Fruit fly (Drosophila melanogaster) whole organism, pupa: ENCODE data around the gene mei-217.

Experiments used
- CG10348 ChIP-seq: fragments of 200-800 bp; sonication (Bioruptor generic); IDR thresholded peaks from 2 replicates; pipeline ENCODE4 v1.3.6; 2022; ENCODE audit warnings: missing biosample characterization, missing genetic modification characterization
- CG12605 ChIP-seq: fragments of 200-800 bp; sonication (Bioruptor generic); IDR thresholded peaks from 2 replicates; pipeline ENCODE4 v1.3.6; 2022; ENCODE audit warnings: missing biosample characterization, missing genetic modification characterization
- CG13204 ChIP-seq: fragments of 200-800 bp; sonication (Bioruptor generic); optimal IDR thresholded peaks from 2 replicates; lab custom pipeline; 2018; ENCODE audit warnings: missing biosample characterization, mild to moderate bottlenecking, missing genetic modification characterization, moderate library complexity
- CG14655 ChIP-seq: fragments of 200-800 bp; sonication (Bioruptor generic); optimal IDR thresholded peaks from 3 replicates; lab custom pipeline; 2017; ENCODE audit warnings: mild to moderate bottlenecking, missing biosample characterization, missing genetic modification reagents, missing genetic modification characterization
- CG15710 ChIP-seq: fragments of 200-800 bp; sonication (Bioruptor generic); optimal IDR thresholded peaks from 2 replicates; lab custom pipeline; 2018; ENCODE audit warnings: missing biosample characterization, mild to moderate bottlenecking, missing genetic modification characterization, moderate library complexity
- CG17806 ChIP-seq: fragments of 200-800 bp; sonication (Bioruptor generic); optimal IDR thresholded peaks from 2 replicates; lab custom pipeline; 2018; ENCODE audit warnings: missing biosample characterization, mild to moderate bottlenecking, missing genetic modification characterization, moderate library complexity
- CG32121 ChIP-seq: fragments of 200-800 bp; sonication (Bioruptor generic); IDR thresholded peaks from 2 replicates; pipeline ENCODE4 v1.3.6; 2022; ENCODE audit warnings: missing biosample characterization, missing genetic modification characterization
- CG34367 ChIP-seq: fragments of 200-800 bp; sonication (Bioruptor generic); optimal IDR thresholded peaks from 2 replicates; lab custom pipeline; 2018; ENCODE audit warnings: missing biosample characterization, mild to moderate bottlenecking, missing genetic modification characterization
- CG4496 ChIP-seq: fragments of 200-800 bp; sonication (Bioruptor generic); IDR thresholded peaks from 3 replicates; pipeline ENCODE4 v1.3.6; 2022; ENCODE audit warnings: missing biosample characterization, missing genetic modification characterization
- CG8159 ChIP-seq: fragments of 200-800 bp; sonication (Bioruptor generic); optimal IDR thresholded peaks from 3 replicates; lab custom pipeline; 2018; ENCODE audit warnings: missing biosample characterization, mild to moderate bottlenecking, missing genetic modification characterization, moderate library complexity
- CG8301 ChIP-seq: fragments of 200-800 bp; sonication (Bioruptor generic); optimal IDR thresholded peaks from 2 replicates; lab custom pipeline; 2018; ENCODE audit warnings: missing biosample characterization, mild to moderate bottlenecking, missing genetic modification characterization
- CG9948 ChIP-seq: fragments of 200-800 bp; sonication (Bioruptor generic); optimal IDR thresholded peaks from 2 replicates; lab custom pipeline; 2018; ENCODE audit warnings: missing biosample characterization, mild to moderate bottlenecking, missing genetic modification characterization, moderate library complexity
- D1 ChIP-seq: fragments of 200-800 bp; sonication (Bioruptor generic); optimal IDR thresholded peaks from 2 replicates; lab custom pipeline; 2018; ENCODE audit warnings: missing biosample characterization, mild to moderate bottlenecking, missing genetic modification characterization, moderate library complexity
- EcR ChIP-seq: fragments of 200-800 bp; sonication (Bioruptor generic); optimal IDR thresholded peaks from 3 replicates; lab custom pipeline; 2019; ENCODE audit warnings: missing biosample characterization, missing genetic modification characterization, mild to moderate bottlenecking, moderate library complexity, missing genetic modification reagents
- Ets98B ChIP-seq: fragments of 200-800 bp; sonication (Bioruptor generic); IDR thresholded peaks from 2 replicates; pipeline ENCODE4 v1.3.6; 2022; ENCODE audit warnings: missing biosample characterization, missing genetic modification characterization
- Pif1A ChIP-seq: fragments of 200-800 bp; sonication (Bioruptor generic); optimal IDR thresholded peaks from 3 replicates; lab custom pipeline; 2016; ENCODE audit warnings: missing biosample characterization, missing genetic modification characterization
- Pif1B ChIP-seq: fragments of 200-800 bp; sonication (Bioruptor generic); optimal IDR thresholded peaks from 3 replicates; lab custom pipeline; 2016; ENCODE audit warnings: missing biosample characterization, missing genetic modification characterization
- Snoo ChIP-seq: fragments of 200-800 bp; sonication (Bioruptor generic); optimal IDR thresholded peaks from 3 replicates; lab custom pipeline; 2017; ENCODE audit warnings: missing biosample characterization, mild to moderate bottlenecking, missing genetic modification characterization, inconsistent platforms
- fd96Ca ChIP-seq: fragments of 200-800 bp; sonication (Bioruptor generic); IDR thresholded peaks from 3 replicates; pipeline ENCODE4 v1.3.6; 2022; ENCODE audit warnings: missing biosample characterization, missing genetic modification characterization
- gl ChIP-seq: fragments of 200-800 bp; sonication (Bioruptor generic); optimal IDR thresholded peaks from 2 replicates; lab custom pipeline; 2018; ENCODE audit warnings: missing biosample characterization, mild to moderate bottlenecking, missing genetic modification characterization
- rn ChIP-seq: fragments of 200-800 bp; sonication (Bioruptor generic); IDR thresholded peaks from 2 replicates; pipeline ENCODE4 v1.3.6; 2022; ENCODE audit warnings: missing biosample characterization, missing genetic modification characterization

The mei-217 gene

dm6 chrX:17162446-17163013, 19.7 kb upstream of the mei-217 start:
- TF ChIP-seq CG13204 (GFP tag; lab: Kevin White, UChicago), result no peak
- TF ChIP-seq CG9948 (tag; lab: Kevin White, UChicago), result no peak
- no peak for TF ChIP-seq CG4496
- no peak for TF ChIP-seq fd96Ca (GFP tag; lab: Robert Waterston, UW)
- no peak for TF ChIP-seq Pif1A (GFP tag; lab: Kevin White, UChicago)
- no peak for TF ChIP-seq rn
- no peak for TF ChIP-seq D1
- no peak for TF ChIP-seq CG14655 (GFP tag; lab: Kevin White, UChicago)
- TF ChIP-seq CG32121 (GFP tag; lab: Robert Waterston, UW), result no peak
- TF ChIP-seq CG8159 (tag; lab: Kevin White, UChicago), result no peak
- TF ChIP-seq EcR (GFP tag; lab: Kevin White, UChicago), result no peak
- TF ChIP-seq Pif1B (GFP tag; lab: Kevin White, UChicago), result no peak
- TF ChIP-seq CG34367 (tag; lab: Kevin White, UChicago), result no peak
- TF ChIP-seq gl (tag; lab: Kevin White, UChicago), result no peak
- TF ChIP-seq CG10348 (GFP tag; lab: Robert Waterston, UW), result no peak
- TF ChIP-seq Snoo, result no peak

dm6 chrX:17160396-17161040, 17.7 kb upstream of the mei-217 start:
- TF ChIP-seq rn, result no peak
- peak; percentile 39 for TF ChIP-seq CG13204 (GFP tag; lab: Kevin White, UChicago)
- no peak; the same call in 2 of the 3 replicates for TF ChIP-seq fd96Ca (GFP tag; lab: Robert Waterston, UW)
- TF ChIP-seq CG4496, result peak; percentile 62; the same call in 2 of the 3 replicates

- TF ChIP-seq fd96Ca (GFP tag; lab: Robert Waterston, UW), result no peak
- TF ChIP-seq Pif1B (GFP tag; lab: Kevin White, UChicago), result no peak
- TF ChIP-seq CG15710 (tag; lab: Kevin White, UChicago), result no peak
- no peak for TF ChIP-seq Ets98B (GFP tag; lab: Robert Waterston, UW)
- peak; percentile 15 for TF ChIP-seq EcR (GFP tag; lab: Kevin White, UChicago)
- no peak for TF ChIP-seq D1
- TF ChIP-seq Snoo, result peak; percentile 5
- TF ChIP-seq rn, result no peak
- TF ChIP-seq CG34367 (tag; lab: Kevin White, UChicago), result no peak
Observed at dm6 chrX:17159819-17160218, 17.0 kb upstream of the mei-217 start, which contains the start of gene baz. Gene baz, plus strand, starts transcription at chrX:17160006.

- TF ChIP-seq Pif1A (GFP tag; lab: Kevin White, UChicago), result no peak
- TF ChIP-seq rn, result no peak
- no peak for TF ChIP-seq CG17806
- TF ChIP-seq CG10348 (GFP tag; lab: Robert Waterston, UW), result no peak
Observed at dm6 chrX:17159116-17159515, 16.3 kb upstream of the mei-217 start, which contains the start of gene xmas. Gene xmas, minus strand, starts transcription at chrX:17159306.

- TF ChIP-seq CG8301 (tag; lab: Kevin White, UChicago) (no peak), fd96Ca (GFP tag; lab: Robert Waterston, UW) (no peak), CG8159 (tag; lab: Kevin White, UChicago) (no peak), gl (tag; lab: Kevin White, UChicago) (no peak), Pif1A (GFP tag; lab: Kevin White, UChicago) (no peak), CG9948 (tag; lab: Kevin White, UChicago) (no peak), CG17806 (no peak), Snoo (no peak), CG10348 (GFP tag; lab: Robert Waterston, UW) (no peak), D1 (no peak), CG14655 (GFP tag; lab: Kevin White, UChicago) (no peak), CG12605 (GFP tag; lab: Robert Waterston, UW) (no peak), CG4496 (no peak), CG34367 (tag; lab: Kevin White, UChicago) (no peak), rn (no peak), Pif1B (GFP tag; lab: Kevin White, UChicago) (no peak), EcR (GFP tag; lab: Kevin White, UChicago) (no peak)
Observed at dm6 chrX:17150660-17151059, 7.9 kb upstream of the mei-217 start.

- TF ChIP-seq CG8301 (tag; lab: Kevin White, UChicago), result no peak
- TF ChIP-seq Snoo, result peak; percentile 4
- TF ChIP-seq CG34367 (tag; lab: Kevin White, UChicago), result no peak
- no peak for TF ChIP-seq CG10348 (GFP tag; lab: Robert Waterston, UW)
- no peak for TF ChIP-seq CG9948 (tag; lab: Kevin White, UChicago)
- peak; percentile 22; the same call in 1 of the 3 replicates for TF ChIP-seq CG4496
- no peak for TF ChIP-seq CG32121 (GFP tag; lab: Robert Waterston, UW)
- TF ChIP-seq CG17806, result no peak
- TF ChIP-seq CG13204 (GFP tag; lab: Kevin White, UChicago), result peak; percentile 48
- TF ChIP-seq Ets98B (GFP tag; lab: Robert Waterston, UW), result no peak; the same call in 1 of the 2 replicates
- no peak for TF ChIP-seq CG8159 (tag; lab: Kevin White, UChicago)
- TF ChIP-seq gl (tag; lab: Kevin White, UChicago), result peak; percentile 46
- TF ChIP-seq EcR (GFP tag; lab: Kevin White, UChicago), result no peak
- TF ChIP-seq Pif1B (GFP tag; lab: Kevin White, UChicago), result no peak
- TF ChIP-seq fd96Ca (GFP tag; lab: Robert Waterston, UW), result no peak
- peak; percentile 25; the same call in 1 of the 2 replicates for TF ChIP-seq CG12605 (GFP tag; lab: Robert Waterston, UW)
- TF ChIP-seq CG15710 (tag; lab: Kevin White, UChicago), result no peak
- TF ChIP-seq Pif1A (GFP tag; lab: Kevin White, UChicago), result no peak
- no peak for TF ChIP-seq CG14655 (GFP tag; lab: Kevin White, UChicago)
- no peak for TF ChIP-seq rn
Observed at dm6 chrX:17149652-17150266, 7.0 kb upstream of the mei-217 start.
